Worm (Caenorhabditis elegans): ENCODE data around the gene dlst-1.

ce11 chrV:6659533-6659932 is 49.4 kb downstream of the dlst-1 start:
- no peak for TF ChIP-seq mep-1 (tag; optimal IDR thresholded peaks at IDR 0.05)
- no peak for TF ChIP-seq lsy-2 (tag; optimal IDR thresholded peaks at IDR 0.05)

Data from whole organism, mixed stage, embryonic.